Fruit fly (Drosophila melanogaster): ENCODE results near the gene Eip63E.
A peak's percentile ranks its signal among the peaks of the same experiment; 100 is the strongest.

Eip63E gene

dm6 chr3L:3534216-3534615, 18.7 kb downstream of the Eip63E start (continued):
- no peak for TF ChIP-seq svp (GFP tag)
- no peak for TF ChIP-seq CG3919 (GFP tag; optimal IDR thresholded peaks at IDR 0.05)
- no peak for TF ChIP-seq CG11902 (GFP tag; optimal IDR thresholded peaks at IDR 0.05)
- no peak for TF ChIP-seq ss (GFP tag; optimal IDR thresholded peaks at IDR 0.05)
- no peak for TF ChIP-seq CG4318 (GFP tag; optimal IDR thresholded peaks at IDR 0.05)
- TF ChIP-seq CG3032 (tag; optimal IDR thresholded peaks at IDR 0.05) = no peak
- no peak for TF ChIP-seq fkh (GFP tag; optimal IDR thresholded peaks at IDR 0.05)
- no peak for TF ChIP-seq fd85E (GFP tag; optimal IDR thresholded peaks at IDR 0.05)
- TF ChIP-seq topi (GFP tag; optimal IDR thresholded peaks at IDR 0.05) = no peak
- TF ChIP-seq dsx (GFP tag; optimal IDR thresholded peaks at IDR 0.05; ENCODE audit: poor library complexity, severe bottlenecking) = no peak
- no peak for TF ChIP-seq Eip75B (GFP tag; optimal IDR thresholded peaks at IDR 0.05)
- TF ChIP-seq CG31627 (GFP tag; optimal IDR thresholded peaks at IDR 0.05) = no peak
- no peak for TF ChIP-seq CG34406 (GFP tag; optimal IDR thresholded peaks at IDR 0.05)
- TF ChIP-seq Hr4 (GFP tag; optimal IDR thresholded peaks at IDR 0.05) = peak; percentile 27
- TF ChIP-seq Blimp-1 (GFP tag; optimal IDR thresholded peaks at IDR 0.05) = no peak
- TF ChIP-seq CG1621 (tag; optimal IDR thresholded peaks at IDR 0.05) = no peak
- TF ChIP-seq CG9139 (GFP tag; optimal IDR thresholded peaks at IDR 0.05) = no peak
- TF ChIP-seq Ets21C (GFP tag; optimal IDR thresholded peaks at IDR 0.05) = no peak
- no peak for TF ChIP-seq Gug (GFP tag; IDR thresholded peaks at IDR 0.05)
- TF ChIP-seq lz (GFP tag; optimal IDR thresholded peaks at IDR 0.05) = no peak
- TF ChIP-seq CG6808 (GFP tag; optimal IDR thresholded peaks at IDR 0.05) = no peak
- peak; percentile 47 for TF ChIP-seq Eip78C (GFP tag)
- TF ChIP-seq Sox15 (GFP tag; optimal IDR thresholded peaks at IDR 0.05) = no peak
- TF ChIP-seq Sox14 (GFP tag; optimal IDR thresholded peaks at IDR 0.05) = peak; percentile 14
- no peak for TF ChIP-seq CG8632 (GFP tag; optimal IDR thresholded peaks at IDR 0.05)
- TF ChIP-seq CG8119 (GFP tag; IDR thresholded peaks at IDR 0.05) = peak; percentile 44; the same call in 2 of the 3 replicates
- TF ChIP-seq Ets96B (tag; optimal IDR thresholded peaks at IDR 0.05) = no peak
- peak; percentile 19 for TF ChIP-seq OdsH (GFP tag; optimal IDR thresholded peaks at IDR 0.05)

- TF ChIP-seq CG3032 (tag; optimal IDR thresholded peaks at IDR 0.05) = no peak
- TF ChIP-seq spab (GFP tag; optimal IDR thresholded peaks at IDR 0.05) = no peak
- TF ChIP-seq CG6163 (GFP tag; IDR thresholded peaks at IDR 0.05) = 0 out of 3 replicates have a peak, but pooled peaks have one; percentile 18
- TF ChIP-seq ss (GFP tag; optimal IDR thresholded peaks at IDR 0.05) = peak; percentile 24 to 26
- no peak for TF ChIP-seq fkh (GFP tag; optimal IDR thresholded peaks at IDR 0.05)
- no peak for TF ChIP-seq Met (GFP tag; optimal IDR thresholded peaks at IDR 0.05)
- TF ChIP-seq CG3919 (GFP tag; optimal IDR thresholded peaks at IDR 0.05) = no peak
- TF ChIP-seq net (GFP tag; optimal IDR thresholded peaks at IDR 0.05) = no peak
- TF ChIP-seq CG6808 (GFP tag; optimal IDR thresholded peaks at IDR 0.05) = peak; percentile 36
- no peak for TF ChIP-seq CG8632 (GFP tag; optimal IDR thresholded peaks at IDR 0.05)
- peak; percentile 16 for TF ChIP-seq Sox14 (GFP tag; optimal IDR thresholded peaks at IDR 0.05)
- TF ChIP-seq fd59A (GFP tag; optimal IDR thresholded peaks at IDR 0.05) = no peak
- no peak for TF ChIP-seq Ets21C (GFP tag; optimal IDR thresholded peaks at IDR 0.05)
- TF ChIP-seq eg (GFP tag; IDR thresholded peaks at IDR 0.05) = 0 out of 3 replicates have a peak, but pooled peaks have one; percentile 25
- no peak for TF ChIP-seq acj6 (GFP tag; optimal IDR thresholded peaks at IDR 0.05)
- TF ChIP-seq CG6854 (GFP tag; optimal IDR thresholded peaks at IDR 0.05) = no peak
- TF ChIP-seq CG8319 (GFP tag; optimal IDR thresholded peaks at IDR 0.05) = no peak
- TF ChIP-seq CG7368 (GFP tag; optimal IDR thresholded peaks at IDR 0.05) = no peak
- no peak for TF ChIP-seq CG15336 (GFP tag; IDR thresholded peaks at IDR 0.05)
- peak; percentile 35 for TF ChIP-seq CG1621 (tag; optimal IDR thresholded peaks at IDR 0.05)
- TF ChIP-seq Eip78C (GFP tag) = no peak
- no peak for TF ChIP-seq Hr39 (GFP tag; optimal IDR thresholded peaks at IDR 0.05)
- no peak for TF ChIP-seq Hr4 (GFP tag; optimal IDR thresholded peaks at IDR 0.05)
- TF ChIP-seq CG6792 (GFP tag; optimal IDR thresholded peaks at IDR 0.05) = no peak
- TF ChIP-seq fd85E (GFP tag; optimal IDR thresholded peaks at IDR 0.05) = no peak
- TF ChIP-seq Sox102F (GFP tag; optimal IDR thresholded peaks at IDR 0.05) = no peak
- TF ChIP-seq CG9139 (GFP tag; optimal IDR thresholded peaks at IDR 0.05) = peak; percentile 19
- no peak for TF ChIP-seq topi (GFP tag; optimal IDR thresholded peaks at IDR 0.05)
- no peak for TF ChIP-seq CG32006 (GFP tag; optimal IDR thresholded peaks at IDR 0.05)
- TF ChIP-seq svp (GFP tag) = peak; percentile 53
- TF ChIP-seq Smox (GFP tag; optimal IDR thresholded peaks at IDR 0.05) = no peak
Measured at dm6 chr3L:3535674-3536073, 20.1 kb downstream of the Eip63E start.

Data from whole organism, prepupa.